Worm (Caenorhabditis elegans): ENCODE data around the gene sup-12.

sup-12 gene

ce11 chrX:3878233-3878632 lies 26.2 kb upstream of the sup-12 start, which contains the start of gene F47F2.1:
Gene F47F2.1, plus strand, starts transcription at chrX:3878533.
- TF ChIP-seq ceh-43 (GFP tag; optimal IDR thresholded peaks at IDR 0.05) (no peak), lin-32 (GFP tag; optimal IDR thresholded peaks at IDR 0.05) (no peak), ztf-11 (tag; optimal IDR thresholded peaks at IDR 0.05) (no peak), unc-120 (tag; optimal IDR thresholded peaks at IDR 0.05; ENCODE audit: poor library complexity, severe bottlenecking) (no peak), lin-13 (tag; optimal IDR thresholded peaks at IDR 0.05) (no peak), sem-2 (GFP tag; optimal IDR thresholded peaks at IDR 0.05) (no peak), snpc-4 (tag; optimal IDR thresholded peaks at IDR 0.05) (no peak), hlh-1 (tag; optimal IDR thresholded peaks at IDR 0.05) (no peak), blmp-1 (tag; optimal IDR thresholded peaks at IDR 0.05) (no peak), nhr-76 (tag; optimal IDR thresholded peaks at IDR 0.05) (no peak), nhr-28 (tag; optimal IDR thresholded peaks at IDR 0.05) (no peak), zip-8 (tag; optimal IDR thresholded peaks at IDR 0.05) (no peak), ceh-39 (tag; optimal IDR thresholded peaks at IDR 0.05) (no peak), ceh-83 (GFP tag; optimal IDR thresholded peaks at IDR 0.05) (no peak), drap-1 (GFP tag; optimal IDR thresholded peaks at IDR 0.05) (no peak), nhr-2 (tag; optimal IDR thresholded peaks at IDR 0.05) (no peak), unc-39 (tag; optimal IDR thresholded peaks at IDR 0.05) (no peak)

DNA sequence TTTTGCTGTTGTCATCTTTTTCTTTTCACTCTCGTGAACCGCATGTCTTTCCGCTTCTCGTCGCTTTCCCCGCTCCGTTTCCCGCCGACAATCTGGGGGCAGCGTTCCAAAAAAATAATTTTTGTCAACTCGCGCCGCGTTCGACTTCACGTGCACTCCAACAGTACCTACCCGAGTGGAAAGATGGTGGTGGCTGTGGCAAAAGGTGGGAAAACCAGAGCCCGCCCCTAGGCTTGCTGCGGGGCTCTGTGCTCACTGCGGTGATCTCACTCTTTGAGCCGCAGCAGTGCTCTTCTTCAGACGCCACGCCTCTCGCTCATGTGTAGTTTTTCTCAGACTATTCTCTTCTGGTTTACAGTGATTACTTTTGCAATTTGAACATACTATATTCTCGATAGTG lies 16.8 kb upstream of the sup-12 start:
- TF ChIP-seq nhr-12 (tag; optimal IDR thresholded peaks at IDR 0.05) (no peak), mab-5 (tag; optimal IDR thresholded peaks at IDR 0.05) (no peak), sptf-1 (tag; optimal IDR thresholded peaks at IDR 0.05) (no peak), ham-2 (GFP tag; optimal IDR thresholded peaks at IDR 0.05) (no peak), lin-13 (tag; optimal IDR thresholded peaks at IDR 0.05) (no peak), elt-3 (tag; optimal IDR thresholded peaks at IDR 0.05) (no peak), bed-3 (GFP tag; optimal IDR thresholded peaks at IDR 0.05) (no peak), unc-62 (GFP tag; optimal IDR thresholded peaks at IDR 0.05) (no peak), ces-1 (GFP tag; optimal IDR thresholded peaks at IDR 0.05) (no peak), cnd-1 (tag; optimal IDR thresholded peaks at IDR 0.05) (no peak), mep-1 (tag; optimal IDR thresholded peaks at IDR 0.05) (no peak), drap-1 (GFP tag; optimal IDR thresholded peaks at IDR 0.05) (no peak), blmp-1 (tag; optimal IDR thresholded peaks at IDR 0.05) (no peak), nhr-237 (tag; optimal IDR thresholded peaks at IDR 0.05) (no peak), elt-1 (tag; optimal IDR thresholded peaks at IDR 0.05; ENCODE audit: borderline replicate concordance, insufficient read depth) (no peak), nhr-2 (tag; optimal IDR thresholded peaks at IDR 0.05) (no peak), sem-2 (GFP tag; optimal IDR thresholded peaks at IDR 0.05) (no peak), tbx-8 (GFP tag; optimal IDR thresholded peaks at IDR 0.05) (no peak), zip-8 (tag; optimal IDR thresholded peaks at IDR 0.05) (no peak), ceh-83 (GFP tag; optimal IDR thresholded peaks at IDR 0.05) (no peak)

DNA sequence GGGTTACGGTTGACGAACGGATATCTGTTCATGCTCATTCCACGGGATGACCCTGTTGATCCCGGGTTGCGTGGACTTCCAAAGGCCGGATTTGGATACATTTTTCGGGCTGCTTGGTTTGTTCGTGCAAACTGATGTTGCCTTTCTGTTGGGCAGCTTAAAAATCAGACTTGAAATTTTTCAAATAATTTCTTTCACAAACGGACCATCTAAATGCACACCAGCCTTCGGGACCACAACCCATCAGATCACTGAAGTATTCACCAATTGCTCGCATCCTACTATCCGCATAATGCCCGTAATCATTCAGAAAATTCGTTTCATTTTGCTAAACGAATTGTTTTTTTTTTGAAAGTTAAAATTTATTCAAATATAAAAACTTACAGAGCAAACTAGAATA lies 8.8 kb upstream of the sup-12 start, which contains the start of gene F47F2.3:
Gene F47F2.3 (minus strand): TSS at position 101 of the 400 bp plus-strand sequence.
- TF ChIP-seq unc-62 (GFP tag; optimal IDR thresholded peaks at IDR 0.05) (no peak), M03D4.4 (tag; optimal IDR thresholded peaks at IDR 0.05) (no peak), bed-3 (GFP tag; optimal IDR thresholded peaks at IDR 0.05) (no peak), lsy-2 (tag; optimal IDR thresholded peaks at IDR 0.05) (no peak), unc-39 (tag; optimal IDR thresholded peaks at IDR 0.05) (no peak)

DNA sequence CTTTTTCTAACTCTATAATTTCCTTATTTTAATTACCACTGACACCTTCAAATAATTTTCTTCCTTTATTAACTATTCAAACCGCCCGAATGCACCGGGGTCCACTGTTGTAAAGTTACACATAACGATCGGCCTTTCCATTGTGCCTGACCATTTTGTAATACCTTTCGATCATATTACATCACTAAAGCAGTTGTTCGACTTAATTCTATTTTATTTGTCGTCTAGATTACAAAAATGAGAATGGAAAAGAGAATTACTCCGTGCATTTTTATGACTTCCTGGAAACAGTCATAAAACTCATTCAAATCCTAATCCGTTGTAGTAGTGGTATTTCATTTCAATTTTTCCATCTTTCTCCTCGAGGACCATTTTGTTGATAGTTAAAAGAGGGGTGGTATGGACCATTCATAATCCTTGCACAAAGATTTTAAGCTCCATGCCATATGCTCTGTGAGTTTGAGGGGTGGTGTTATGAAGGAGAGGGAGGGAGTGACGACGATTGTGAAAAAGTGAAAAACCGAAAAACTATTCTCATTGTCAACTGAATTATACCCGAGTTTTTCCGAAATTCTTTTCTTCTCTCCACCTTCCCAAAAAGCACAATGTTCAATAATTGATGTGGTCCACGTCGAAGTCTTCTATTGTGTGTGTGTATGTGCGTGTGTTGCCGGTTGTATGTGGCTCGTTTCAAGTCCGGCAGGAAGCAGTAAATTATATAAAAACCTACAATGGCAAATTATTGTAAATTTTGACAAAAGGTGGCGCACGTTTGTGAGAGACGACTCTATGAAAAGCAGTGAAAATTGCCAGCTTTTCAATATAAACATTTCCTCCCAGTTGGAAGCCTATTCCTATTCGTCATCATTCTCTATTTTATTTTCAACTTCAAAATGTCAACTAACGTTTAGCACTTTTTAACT lies 5.9 kb upstream of the sup-12 start:
- TF ChIP-seq sptf-1 (tag; optimal IDR thresholded peaks at IDR 0.05) (no peak), blmp-1 (tag; optimal IDR thresholded peaks at IDR 0.05) (no peak), unc-39 (tag; optimal IDR thresholded peaks at IDR 0.05) (no peak), ztf-11 (tag; optimal IDR thresholded peaks at IDR 0.05) (no peak), lin-13 (tag; optimal IDR thresholded peaks at IDR 0.05) (no peak), mep-1 (tag; optimal IDR thresholded peaks at IDR 0.05) (no peak), mab-5 (tag; optimal IDR thresholded peaks at IDR 0.05) (no peak), unc-120 (tag; optimal IDR thresholded peaks at IDR 0.05; ENCODE audit: poor library complexity, severe bottlenecking) (peak; percentile 14), M03D4.4 (tag; optimal IDR thresholded peaks at IDR 0.05) (no peak), hlh-1 (tag; optimal IDR thresholded peaks at IDR 0.05) (peak; percentile 94), drap-1 (GFP tag; optimal IDR thresholded peaks at IDR 0.05) (no peak), flh-1 (GFP tag; optimal IDR thresholded peaks at IDR 0.05) (no peak), unc-62 (GFP tag; optimal IDR thresholded peaks at IDR 0.05) (peak; percentile 67), nhr-12 (tag; optimal IDR thresholded peaks at IDR 0.05) (no peak)

Measured in whole organism, mixed stage, embryonic.